Worm (Caenorhabditis elegans): Measurements from ENCODE around the gene C18A11.4.

- no peak for TF ChIP-seq B0310.2 (tag; optimal IDR thresholded peaks at IDR 0.05)
- no peak for TF ChIP-seq ceh-36 (tag; optimal IDR thresholded peaks at IDR 0.05)
Measured at ce11 chrX:8026709-8027108, 18.6 kb upstream of the C18A11.4 start.
